Fruit fly (Drosophila melanogaster) whole organism, embryonic: ENCODE results near the gene dia.

Experiments used
- Asciz ChIP-seq: fragments of 200-800 bp; sonication (Bioruptor generic); optimal IDR thresholded peaks from 2 replicates; lab custom pipeline; 2017; ENCODE audit warnings: missing biosample characterization, mild to moderate bottlenecking, missing genetic modification characterization, missing genetic modification reagents
- Awh ChIP-seq: fragments of 200-800 bp; sonication (Bioruptor generic); IDR thresholded peaks from 2 replicates; pipeline ENCODE4, ENCODE4 v1.3.6; 2022; ENCODE audit warnings: missing biosample characterization, missing genetic modification characterization
- Bdp1 ChIP-seq: fragments of 200-800 bp; sonication (Bioruptor generic); optimal IDR thresholded peaks from 3 replicates; lab custom pipeline; 2016; ENCODE audit warnings: missing biosample characterization, missing genetic modification characterization
- CG12155 ChIP-seq: fragments of 200-800 bp; sonication (Bioruptor generic); optimal IDR thresholded peaks from 3 replicates; lab custom pipeline; 2016; ENCODE audit warnings: missing biosample characterization, missing genetic modification characterization
- CG14667 ChIP-seq: fragments of 200-800 bp; sonication (Bioruptor generic); IDR thresholded peaks from 2 replicates; pipeline ENCODE4 v1.3.6; 2022; ENCODE audit warnings: missing biosample characterization, missing genetic modification characterization
- CG14710 ChIP-seq: fragments of 200-800 bp; sonication (Bioruptor generic); optimal IDR thresholded peaks from 3 replicates; lab custom pipeline; 2019; ENCODE audit warnings: missing biosample characterization, mild to moderate bottlenecking, missing genetic modification characterization, moderate library complexity
- CG1602 ChIP-seq: fragments of 200-800 bp; sonication (Bioruptor generic); optimal IDR thresholded peaks from 3 replicates; lab custom pipeline; 2016; ENCODE audit warnings: missing biosample characterization, missing genetic modification characterization
- CG2120 ChIP-seq: fragments of 200-800 bp; sonication (Bioruptor generic); optimal IDR thresholded peaks from 3 replicates; lab custom pipeline; 2016; ENCODE audit warnings: missing biosample characterization, missing genetic modification characterization
- CG2129 ChIP-seq: fragments of 200-800 bp; sonication (Bioruptor generic); IDR thresholded peaks from 2 replicates; pipeline ENCODE4 v1.3.6; 2022; ENCODE audit warnings: missing biosample characterization, missing genetic modification characterization; ENCODE audit not compliant: partially characterized antibody
- CG2202 ChIP-seq: fragments of 200-800 bp; sonication (Bioruptor generic); optimal IDR thresholded peaks from 2 replicates; lab custom pipeline; 2018; ENCODE audit warnings: missing biosample characterization, mild to moderate bottlenecking, missing genetic modification characterization
- CG2889 ChIP-seq: fragments of 200-800 bp; sonication (Bioruptor generic); IDR thresholded peaks from 3 replicates; pipeline ENCODE4 v1.3.6; 2022; ENCODE audit warnings: missing biosample characterization, missing genetic modification characterization
- CG30431 ChIP-seq: fragments of 200-800 bp; sonication (Bioruptor generic); optimal IDR thresholded peaks from 2 replicates; lab custom pipeline; 2017; ENCODE audit warnings: missing biosample characterization, missing genetic modification characterization
- CG31388 ChIP-seq: fragments of 200-800 bp; sonication (Bioruptor generic); optimal IDR thresholded peaks from 2 replicates; lab custom pipeline; 2016; ENCODE audit warnings: missing biosample characterization, missing genetic modification characterization
- CG32532 ChIP-seq: fragments of 200-800 bp; sonication (Bioruptor generic); IDR thresholded peaks from 2 replicates; pipeline ENCODE4 v1.3.6; 2022; ENCODE audit warnings: missing biosample characterization, missing genetic modification characterization
- CG3407 ChIP-seq: fragments of 200-800 bp; sonication (Bioruptor generic); optimal IDR thresholded peaks from 2 replicates; lab custom pipeline; 2018; ENCODE audit warnings: missing biosample characterization, mild to moderate bottlenecking, missing genetic modification characterization
- CG4360 ChIP-seq: fragments of 200-800 bp; sonication (Bioruptor generic); IDR thresholded peaks from 2 replicates; pipeline ENCODE4 v1.3.6; 2022; ENCODE audit warnings: missing biosample characterization, missing genetic modification characterization
- CG4424 ChIP-seq: fragments of 200-800 bp; sonication (Bioruptor generic); optimal IDR thresholded peaks from 3 replicates; lab custom pipeline; 2016; ENCODE audit warnings: missing biosample characterization, missing genetic modification characterization
- CG6254 ChIP-seq: fragments of 200-800 bp; sonication (Bioruptor generic); optimal IDR thresholded peaks from 3 replicates; lab custom pipeline; 2017; ENCODE audit warnings: mild to moderate bottlenecking, missing biosample characterization, missing genetic modification reagents, missing genetic modification characterization
- CG6765 ChIP-seq: fragments of 200-800 bp; sonication (Bioruptor generic); optimal IDR thresholded peaks from 3 replicates; lab custom pipeline; 2017; ENCODE audit warnings: missing biosample characterization, mild to moderate bottlenecking, missing genetic modification characterization
- CHES-1-like ChIP-seq: fragments of 200-800 bp; sonication (Bioruptor generic); optimal IDR thresholded peaks from 2 replicates; lab custom pipeline; 2016; ENCODE audit warnings: missing biosample characterization, missing genetic modification characterization
- Fer1 ChIP-seq: fragments of 200-800 bp; sonication (Bioruptor generic); optimal IDR thresholded peaks from 2 replicates; lab custom pipeline; 2017; ENCODE audit warnings: missing biosample characterization, mild to moderate bottlenecking, missing genetic modification characterization
- Max ChIP-seq: fragments of 200-800 bp; sonication (Bioruptor generic); optimal IDR thresholded peaks from 2 replicates; lab custom pipeline; 2016; ENCODE audit warnings: missing biosample characterization, mild to moderate bottlenecking, missing genetic modification characterization
- Meics ChIP-seq: fragments of 200-800 bp; sonication (Bioruptor generic); optimal IDR thresholded peaks from 2 replicates; lab custom pipeline; 2017; ENCODE audit warnings: missing biosample characterization, mild to moderate bottlenecking, missing genetic modification characterization
- Mes4 ChIP-seq: fragments of 200-800 bp; sonication (Bioruptor generic); optimal IDR thresholded peaks from 2 replicates; lab custom pipeline; 2016; ENCODE audit warnings: missing biosample characterization, missing genetic modification characterization
- Nf-YA ChIP-seq: fragments of 200-800 bp; sonication (Bioruptor generic); IDR thresholded peaks from 2 replicates; pipeline ENCODE4 v1.3.6; 2022; ENCODE audit warnings: missing biosample characterization, missing genetic modification characterization
- Oaz ChIP-seq: fragments of 200-800 bp; sonication (Bioruptor generic); IDR thresholded peaks from 2 replicates; pipeline ENCODE4 v1.3.6; 2022; ENCODE audit warnings: missing biosample characterization, missing genetic modification characterization
- Rfx ChIP-seq: fragments of 200-800 bp; sonication (Bioruptor generic); IDR thresholded peaks from 2 replicates; pipeline ENCODE4 v1.3.6; 2022; ENCODE audit warnings: missing biosample characterization, missing genetic modification characterization
- Sox100B ChIP-seq: fragments of 200-800 bp; sonication (Bioruptor generic); optimal IDR thresholded peaks from 3 replicates; lab custom pipeline; 2018; ENCODE audit warnings: missing biosample characterization, mild to moderate bottlenecking, missing genetic modification characterization
- al ChIP-seq: fragments of 200-800 bp; sonication (Bioruptor generic); IDR thresholded peaks from 2 replicates; pipeline ENCODE4 v1.3.6; 2022; ENCODE audit warnings: missing biosample characterization, missing genetic modification characterization
- bab2 ChIP-seq: fragments of 200-800 bp; sonication (Bioruptor generic); optimal IDR thresholded peaks from 2 replicates; lab custom pipeline; 2016; ENCODE audit warnings: missing biosample characterization, missing genetic modification characterization
- ci ChIP-seq: fragments of 200-800 bp; sonication (Bioruptor generic); IDR thresholded peaks from 3 replicates; pipeline ENCODE4 v1.3.6; 2022; ENCODE audit warnings: missing biosample characterization, missing genetic modification characterization
- crc ChIP-seq: fragments of 200-800 bp; sonication (Bioruptor generic); optimal IDR thresholded peaks from 2 replicates; lab custom pipeline; 2016; ENCODE audit warnings: missing biosample characterization, missing genetic modification characterization
- cwo ChIP-seq: fragments of 200-800 bp; sonication (Bioruptor generic); optimal IDR thresholded peaks from 3 replicates; lab custom pipeline; 2017; ENCODE audit warnings: missing biosample characterization, missing genetic modification characterization, mild to moderate bottlenecking, moderate library complexity, missing genetic modification reagents
- danr ChIP-seq: fragments of 200-800 bp; sonication (Bioruptor generic); IDR thresholded peaks from 2 replicates; pipeline ENCODE4 v1.3.6; 2022; ENCODE audit warnings: missing biosample characterization, missing genetic modification characterization
- dimm ChIP-seq: fragments of 200-800 bp; sonication (Bioruptor generic); IDR thresholded peaks from 2 replicates; pipeline ENCODE4 v1.3.6; 2022; ENCODE audit warnings: missing biosample characterization, missing genetic modification characterization
- dpn ChIP-seq, 2 experiments: fragments of 200-800 bp; sonication (Bioruptor generic); optimal IDR thresholded peaks; 3 replicates each; lab custom pipeline; 2016; ENCODE audit warnings: missing biosample characterization in 2 of 2, missing genetic modification characterization in 2 of 2
- hkb ChIP-seq, 2 experiments: fragments of 200-800 bp in 1 of 2; fragments of >200 bp in 1 of 2; sonication (Bioruptor generic) in 1 of 2; IDR thresholded peaks in 1 of 2; optimal IDR thresholded peaks in 1 of 2; 2 replicates each; pipeline versions ENCODE4 v1.3.6 to Lab custom; 2017 to 2022; ENCODE audit warnings: missing biosample characterization in 1 of 2, missing genetic modification characterization in 1 of 2
- hth ChIP-seq: fragments of >200 bp; optimal IDR thresholded peaks from 2 replicates; lab custom pipeline; 2017; ENCODE audit warnings: inconsistent platforms
- lmd ChIP-seq: fragments of 200-800 bp; sonication (Bioruptor generic); IDR thresholded peaks from 2 replicates; pipeline ENCODE4 v1.3.6; 2022; ENCODE audit warnings: missing biosample characterization, missing genetic modification characterization
- maf-S ChIP-seq: fragments of 200-800 bp; sonication (Bioruptor generic); optimal IDR thresholded peaks from 2 replicates; lab custom pipeline; 2016; ENCODE audit warnings: missing biosample characterization, missing genetic modification characterization
- pfk ChIP-seq: fragments of 200-800 bp; sonication (Bioruptor generic); optimal IDR thresholded peaks from 2 replicates; lab custom pipeline; 2018; ENCODE audit warnings: missing biosample characterization, mild to moderate bottlenecking, missing genetic modification characterization, moderate library complexity
- pho ChIP-seq: fragments of 200-800 bp; sonication (Bioruptor generic); optimal IDR thresholded peaks from 2 replicates; lab custom pipeline; 2016; ENCODE audit warnings: missing biosample characterization, missing genetic modification characterization
- schlank ChIP-seq: fragments of 200-800 bp; sonication (Bioruptor generic); optimal IDR thresholded peaks from 2 replicates; lab custom pipeline; 2018; ENCODE audit warnings: missing biosample characterization, mild to moderate bottlenecking, missing genetic modification characterization
- sens-2 ChIP-seq: fragments of 200-800 bp; sonication (Bioruptor generic); IDR thresholded peaks from 2 replicates; pipeline ENCODE4 v1.3.6; 2022; ENCODE audit warnings: missing biosample characterization, missing genetic modification characterization
- so ChIP-seq: fragments of 200-800 bp; sonication (Bioruptor generic); IDR thresholded peaks from 3 replicates; pipeline ENCODE4 v1.3.6; 2022; ENCODE audit warnings: missing biosample characterization, missing genetic modification characterization
- sqz ChIP-seq: fragments of 200-800 bp; sonication (Bioruptor generic); optimal IDR thresholded peaks from 3 replicates; lab custom pipeline; 2018; ENCODE audit warnings: missing biosample characterization, mild to moderate bottlenecking, missing genetic modification characterization
- tin ChIP-seq: fragments of 200-800 bp; sonication (Bioruptor generic); optimal IDR thresholded peaks from 3 replicates; lab custom pipeline; 2016; ENCODE audit warnings: missing biosample characterization, missing genetic modification characterization
- unpg ChIP-seq: fragments of 200-800 bp; sonication (Bioruptor generic); optimal IDR thresholded peaks from 3 replicates; lab custom pipeline; 2018; ENCODE audit warnings: missing biosample characterization, mild to moderate bottlenecking, missing genetic modification characterization, moderate library complexity
- zen2 ChIP-seq: fragments of 200-800 bp; sonication (Bioruptor generic); IDR thresholded peaks from 3 replicates; pipeline ENCODE4 v1.3.6; 2022; ENCODE audit warnings: missing biosample characterization, missing genetic modification characterization; ENCODE audit not compliant: partially characterized antibody
- zf30C ChIP-seq: fragments of 200-800 bp; sonication (Bioruptor generic); optimal IDR thresholded peaks from 3 replicates; lab custom pipeline; 2018; ENCODE audit warnings: missing biosample characterization, mild to moderate bottlenecking, missing genetic modification characterization

The dia gene

DNA sequence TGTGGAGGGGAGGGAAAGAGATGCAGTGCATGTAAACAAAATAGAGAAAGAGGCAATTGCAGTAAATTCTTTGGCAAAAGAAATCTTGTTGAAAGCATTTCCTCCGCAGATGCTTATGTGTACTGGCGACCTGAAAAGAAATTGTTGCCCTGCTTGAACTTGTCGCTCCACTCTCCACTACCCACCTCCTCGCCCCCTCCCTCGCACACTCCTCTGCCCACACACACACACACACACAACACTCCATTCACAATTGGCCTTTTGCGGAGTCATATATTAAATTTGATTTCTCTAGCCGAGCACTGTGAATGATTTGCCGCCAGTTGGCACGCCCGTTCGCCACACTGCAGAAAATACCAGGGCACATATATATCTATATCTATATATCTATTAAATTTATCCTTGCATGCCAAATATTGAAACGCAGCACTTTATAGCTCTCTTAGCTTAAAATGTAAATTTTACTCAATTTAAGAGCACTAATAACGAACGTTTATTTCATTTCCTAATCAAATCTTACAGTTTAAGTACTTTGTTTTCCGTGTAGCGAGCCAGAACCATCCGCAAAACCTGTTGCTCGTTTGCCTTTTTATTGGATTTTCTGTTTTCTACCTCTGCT lies 1.0 kb downstream of the dia start (continued):
- TF ChIP-seq sens-2 (GFP tag; lab: Robert Waterston, UW) (peak; percentile 35; the same call in 1 of the 2 replicates), Rfx (GFP tag; lab: Robert Waterston, UW) (peak; percentile 91), Nf-YA (GFP tag; lab: Robert Waterston, UW) (no peak), schlank (tag; lab: Kevin White, UChicago) (peak; percentile 46), CG1602 (GFP tag; lab: Kevin White, UChicago) (peak; percentile 5), hkb (optimal IDR thresholded peaks at IDR 0.05; lab: Kevin White, UChicago) (no peak), hkb (GFP tag; IDR thresholded peaks at IDR 0.05; lab: Robert Waterston, UW) (peak; percentile 69), unpg (GFP tag; lab: Kevin White, UChicago) (peak; percentile 67), Asciz (GFP tag; lab: Kevin White, UChicago) (peak; percentile 55), crc (peak; percentile 46), Mes4 (GFP tag; lab: Kevin White, UChicago) (peak; percentile 0), Bdp1 (GFP tag; lab: Kevin White, UChicago) (peak; percentile 6), CG3407 (GFP tag; lab: Kevin White, UChicago) (peak; percentile 22), maf-S (GFP tag; lab: Kevin White, UChicago) (peak; percentile 22), Awh (no peak), pfk (GFP tag; lab: Kevin White, UChicago) (no peak), bab2 (peak; percentile 35), sqz (GFP tag; lab: Kevin White, UChicago) (no peak), al (GFP tag; lab: Robert Waterston, UW) (peak; percentile 81), Max (GFP tag; lab: Kevin White, UChicago) (peak; percentile 49), Oaz (peak; percentile 70), CHES-1-like (GFP tag; lab: Kevin White, UChicago) (peak; percentile 37), CG2202 (tag; lab: Kevin White, UChicago) (no peak), Meics (peak; percentile 88), zen2 (no peak), CG14667 (GFP tag; lab: Robert Waterston, UW) (peak; percentile 38; the same call in 1 of the 2 replicates), CG30431 (GFP tag; lab: Kevin White, UChicago) (peak; percentile 10), CG4360 (GFP tag; lab: Robert Waterston, UW) (no peak), CG6254 (peak; percentile 61), CG2129 (no peak), so (GFP tag; lab: Robert Waterston, UW) (peak; percentile 75; the same call in 2 of the 3 replicates), dimm (GFP tag; lab: Robert Waterston, UW) (no peak), zf30C (GFP tag; lab: Kevin White, UChicago) (peak; percentile 67), CG4424 (GFP tag; lab: Kevin White, UChicago) (peak; percentile 67), danr (GFP tag; lab: Robert Waterston, UW) (peak; percentile 47; the same call in 1 of the 2 replicates), CG12155 (GFP tag; lab: Kevin White, UChicago) (peak; percentile 60), CG6765 (GFP tag; lab: Kevin White, UChicago) (peak; percentile 75), CG2889 (peak; percentile 42; the same call in 1 of the 3 replicates)

DNA sequence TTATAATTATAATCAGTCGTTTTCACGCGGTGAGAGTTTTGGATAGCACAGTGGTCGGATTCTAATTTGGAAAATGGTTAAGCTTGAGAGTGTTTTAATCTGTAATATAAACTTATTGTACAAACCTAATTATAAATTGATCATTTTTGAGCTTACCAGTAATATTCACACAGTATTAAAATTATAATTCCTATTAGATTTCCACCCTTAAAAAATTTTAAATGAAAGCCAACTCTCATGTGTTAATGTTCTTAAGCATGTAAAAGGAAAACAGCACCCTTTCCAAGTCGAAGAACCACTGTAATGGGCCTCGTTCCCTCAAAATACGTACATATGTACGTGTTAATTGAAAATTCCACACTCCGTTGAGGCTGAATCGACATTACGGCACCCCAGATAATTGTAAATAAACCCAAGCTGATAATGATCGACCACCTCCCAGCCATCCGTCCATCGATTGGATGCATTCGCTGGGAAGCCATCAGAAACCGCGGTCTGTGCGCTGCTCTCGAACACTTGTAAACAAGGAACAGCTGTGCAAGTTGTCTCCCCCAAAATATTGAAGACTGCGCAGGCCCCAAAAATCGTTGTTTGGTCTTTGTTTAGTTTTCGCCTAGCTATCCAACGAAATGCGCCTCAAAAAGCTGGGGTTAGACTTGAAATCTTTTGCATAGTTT lies 2.0 kb downstream of the dia start:
- TF ChIP-seq pho (GFP tag; lab: Kevin White, UChicago) = peak; percentile 23
- peak; percentile 6; the same call in 1 of the 3 replicates for TF ChIP-seq ci (GFP tag; lab: Robert Waterston, UW)
- TF ChIP-seq cwo (GFP tag; lab: Kevin White, UChicago) = peak; percentile 11
- TF ChIP-seq Fer1 (GFP tag; lab: Kevin White, UChicago) = peak; percentile 31
- peak; percentile 32 for TF ChIP-seq CG14710 (tag; lab: Kevin White, UChicago)
- no peak for TF ChIP-seq hth (lab: Kevin White, UChicago)
- TF ChIP-seq lmd (GFP tag; lab: Robert Waterston, UW) = peak; percentile 57
- TF ChIP-seq CG32532 (GFP tag; lab: Robert Waterston, UW) = peak; percentile 62
- TF ChIP-seq Rfx (GFP tag; lab: Robert Waterston, UW) = peak; percentile 50
- TF ChIP-seq CG2120 (GFP tag; lab: Kevin White, UChicago) = peak; percentile 51
- 0 out of 2 replicates have a peak, but pooled peaks have one; percentile 23 for TF ChIP-seq al (GFP tag; lab: Robert Waterston, UW)
- TF ChIP-seq Meics = peak; percentile 29
- no peak for TF ChIP-seq CG31388 (GFP tag; lab: Kevin White, UChicago)
- peak; percentile 4 for TF ChIP-seq tin (GFP tag; lab: Kevin White, UChicago)
- peak; percentile 53 for TF ChIP-seq Sox100B (GFP tag; lab: Kevin White, UChicago)
- peak in 1 of 2 experiments; percentile 18 for TF ChIP-seq dpn (GFP tag; optimal IDR thresholded peaks at IDR 0.05; lab: Kevin White, UChicago)
